Worm (Caenorhabditis elegans) whole organism, young adult: ENCODE measurements around the gene tbx-35.

Experiments
- B0019.2 ChIP-seq: fragments of 200-800 bp; sonication (Bioruptor generic); conservative IDR thresholded peaks from 2 replicates; pipeline ENCODE4 v1.3.6; 2022; ENCODE audit warnings: missing genetic modification reagents, missing genetic modification characterization, missing compliant biosample characterization
- C17E4.6 ChIP-seq: fragments of 200-800 bp; sonication (Bioruptor generic); IDR thresholded peaks from 2 replicates; pipeline ENCODE4 v1.3.6; 2022; ENCODE audit warnings: missing genetic modification reagents, missing genetic modification characterization, missing compliant biosample characterization
- D2030.7 ChIP-seq: fragments of 200-800 bp; sonication (Bioruptor generic); IDR thresholded peaks from 2 replicates; pipeline ENCODE4 v1.3.6; 2022; ENCODE audit warnings: missing genetic modification reagents, missing genetic modification characterization, missing compliant biosample characterization
- F39B2.1 ChIP-seq: fragments of 200-800 bp; sonication (Bioruptor generic); IDR thresholded peaks from 2 replicates; pipeline ENCODE4 v1.3.6; 2022; ENCODE audit warnings: missing genetic modification reagents, missing genetic modification characterization, missing compliant biosample characterization
- F57A8.1 ChIP-seq: fragments of 200-800 bp; sonication (Bioruptor generic); optimal IDR thresholded peaks from 2 replicates; lab custom pipeline; 2018; ENCODE audit warnings: mild to moderate bottlenecking, missing genetic modification characterization, moderate library complexity, missing compliant biosample characterization
- F57C9.4 ChIP-seq: sonication (generic microtip); optimal IDR thresholded peaks from 2 replicates; lab custom pipeline; 2017; ENCODE audit warnings: mild to moderate bottlenecking, missing genetic modification characterization, missing compliant biosample characterization
- T07F8.4 ChIP-seq: sonication (generic microtip); optimal IDR thresholded peaks from 2 replicates; lab custom pipeline; 2016; ENCODE audit warnings: mild to moderate bottlenecking, missing genetic modification characterization, moderate library complexity, missing compliant biosample characterization
- ZK185.1 ChIP-seq: sonication (generic microtip); optimal IDR thresholded peaks from 2 replicates; lab custom pipeline; 2016; ENCODE audit warnings: mild to moderate bottlenecking, missing genetic modification characterization, missing compliant biosample characterization; ENCODE audit not compliant: poor library complexity, severe bottlenecking
- aptf-2 ChIP-seq: fragments of 200-800 bp; sonication (Bioruptor generic); conservative IDR thresholded peaks from 2 replicates; pipeline ENCODE4 v1.3.6; 2022; ENCODE audit warnings: missing genetic modification reagents, missing genetic modification characterization, missing compliant biosample characterization
- atf-7 ChIP-seq: sonication (generic microtip); optimal IDR thresholded peaks from 2 replicates; lab custom pipeline; 2017; ENCODE audit warnings: mild to moderate bottlenecking, missing genetic modification characterization, missing compliant biosample characterization
- attf-3 ChIP-seq: fragments of 200-800 bp; sonication (Bioruptor generic); conservative IDR thresholded peaks from 2 replicates; pipeline ENCODE4 v1.3.6; 2022; ENCODE audit warnings: missing genetic modification reagents, missing genetic modification characterization, missing compliant biosample characterization
- cebp-2 ChIP-seq: fragments of 200-800 bp; sonication (Bioruptor generic); IDR thresholded peaks from 2 replicates; pipeline ENCODE4 v1.3.6; 2022; ENCODE audit warnings: missing genetic modification characterization, missing compliant biosample characterization
- ceh-100 ChIP-seq: fragments of 200-800 bp; sonication (Bioruptor generic); IDR thresholded peaks from 2 replicates; pipeline ENCODE4 v1.3.6; 2022; ENCODE audit warnings: missing genetic modification reagents, missing genetic modification characterization, missing compliant biosample characterization
- ceh-40 ChIP-seq: fragments of 200-800 bp; sonication (Bioruptor generic); IDR thresholded peaks from 2 replicates; pipeline ENCODE4 v1.3.6; 2022; ENCODE audit warnings: missing genetic modification characterization, missing compliant biosample characterization
- dox-1 ChIP-seq: fragments of 200-800 bp; sonication (Bioruptor generic); IDR thresholded peaks from 2 replicates; pipeline ENCODE4 v1.3.6; 2022; ENCODE audit warnings: missing genetic modification reagents, missing genetic modification characterization, missing compliant biosample characterization
- efl-1 ChIP-seq: fragments of 150-350 bp; optimal IDR thresholded peaks from 2 replicates; lab custom pipeline; 2014; ENCODE audit warnings: missing biosample characterization, missing genetic modification reagents, missing genetic modification characterization
- egrh-3 ChIP-seq: fragments of 200-800 bp; sonication (Bioruptor generic); IDR thresholded peaks from 2 replicates; pipeline ENCODE4 v1.3.6; 2022; ENCODE audit warnings: missing genetic modification reagents, missing genetic modification characterization, missing compliant biosample characterization
- ets-4 ChIP-seq: fragments of 200-800 bp; sonication (Bioruptor generic); optimal IDR thresholded peaks from 2 replicates; lab custom pipeline; 2018; ENCODE audit warnings: mild to moderate bottlenecking, missing genetic modification characterization, missing compliant biosample characterization
- fkh-3 ChIP-seq: sonication (generic microtip); optimal IDR thresholded peaks from 2 replicates; lab custom pipeline; 2016; ENCODE audit warnings: mild to moderate bottlenecking, missing genetic modification characterization, missing compliant biosample characterization
- gei-17 ChIP-seq: fragments of 200-800 bp; sonication (Bioruptor generic); optimal IDR thresholded peaks from 2 replicates; lab custom pipeline; 2018; ENCODE audit warnings: mild to moderate bottlenecking, missing genetic modification characterization, missing compliant biosample characterization
- hmg-1.2 ChIP-seq: fragments of 200-800 bp; sonication (Bioruptor generic); IDR thresholded peaks from 2 replicates; pipeline ENCODE4 v1.3.6; 2022; ENCODE audit warnings: missing genetic modification reagents, missing genetic modification characterization, missing compliant biosample characterization
- hrde-1 ChIP-seq: sonication (generic microtip); optimal IDR thresholded peaks from 2 replicates; lab custom pipeline; 2016; ENCODE audit warnings: missing genetic modification characterization, mild to moderate bottlenecking, missing compliant biosample characterization, moderate library complexity, missing genotype, missing genetic modification reagents, borderline replicate concordance
- let-607 ChIP-seq, 2 experiments: fragments of 200-800 bp in 1 of 2; sonication (Bioruptor generic) in 1 of 2; sonication (generic microtip) in 1 of 2; optimal IDR thresholded peaks; 2 replicates each; lab custom pipeline; 2016 to 2018; ENCODE audit warnings: mild to moderate bottlenecking in 2 of 2, missing compliant biosample characterization in 2 of 2, missing genetic modification characterization in 2 of 2, moderate library complexity in 2 of 2, missing genotype in 1 of 2
- lin-35 ChIP-seq, 3 experiments: fragments of 150-350 bp in 2 of 3; sonication (generic microtip) in 1 of 3; optimal IDR thresholded peaks; 2 replicates each; lab custom pipeline; 2014 to 2018; ENCODE audit warnings: missing biosample characterization in 3 of 3, missing genetic modification characterization in 3 of 3, missing genetic modification reagents in 3 of 3
- lin-54 ChIP-seq: fragments of 200-800 bp; sonication (Bioruptor generic); optimal IDR thresholded peaks from 2 replicates; lab custom pipeline; 2018; ENCODE audit warnings: mild to moderate bottlenecking, missing genetic modification characterization, missing compliant biosample characterization
- lsl-1 ChIP-seq: fragments of 200-800 bp; sonication (Bioruptor generic); optimal IDR thresholded peaks from 2 replicates; lab custom pipeline; 2018; ENCODE audit warnings: mild to moderate bottlenecking, missing genetic modification characterization, moderate library complexity, missing compliant biosample characterization
- madf-8 ChIP-seq: fragments of 200-800 bp; sonication (Bioruptor generic); conservative IDR thresholded peaks from 2 replicates; pipeline ENCODE4 v1.3.6; 2022; ENCODE audit warnings: missing genetic modification reagents, missing genetic modification characterization, missing compliant biosample characterization
- nfya-1 ChIP-seq: sonication (generic microtip); optimal IDR thresholded peaks from 2 replicates; lab custom pipeline; 2017; ENCODE audit warnings: antibody characterized with exemption, missing compliant biosample characterization, missing genetic modification characterization, borderline replicate concordance; ENCODE audit not compliant: insufficient read depth
- nfya-2 ChIP-seq: fragments of 200-800 bp; sonication (Bioruptor generic); IDR thresholded peaks from 2 replicates; pipeline ENCODE4 v1.3.6; 2022; ENCODE audit warnings: missing genetic modification reagents, missing genetic modification characterization, missing compliant biosample characterization
- nfyb-1 ChIP-seq: fragments of 200-800 bp; sonication (Bioruptor generic); IDR thresholded peaks from 2 replicates; pipeline ENCODE4 v1.3.6; 2022; ENCODE audit warnings: missing genetic modification reagents, missing genetic modification characterization, missing compliant biosample characterization
- nhr-179 ChIP-seq: sonication (generic microtip); optimal IDR thresholded peaks from 2 replicates; lab custom pipeline; 2016; ENCODE audit warnings: mild to moderate bottlenecking, missing genetic modification characterization, missing compliant biosample characterization
- nhr-80 ChIP-seq: sonication (generic microtip); optimal IDR thresholded peaks from 2 replicates; lab custom pipeline; 2016; ENCODE audit warnings: missing genetic modification characterization, missing compliant biosample characterization
- pha-4 ChIP-seq: fragments of 150-350 bp; sonication (generic microtip); optimal IDR thresholded peaks from 2 replicates; lab custom pipeline; 2014; ENCODE audit warnings: missing biosample characterization, missing genetic modification reagents, missing genetic modification characterization
- rpc-1 ChIP-seq, 2 experiments: fragments of 150-350 bp in 1 of 2; sonication (generic microtip) in 1 of 2; optimal IDR thresholded peaks; 2 replicates each; lab custom pipeline; 2014 to 2018; ENCODE audit warnings: missing biosample characterization in 1 of 2, missing genetic modification characterization in 1 of 2, missing genetic modification reagents in 1 of 2, missing genotype in 1 of 2
- snpc-3.4 ChIP-seq: sonication (generic microtip); optimal IDR thresholded peaks from 2 replicates; lab custom pipeline; 2017; ENCODE audit warnings: missing genetic modification characterization, mild to moderate bottlenecking, missing compliant biosample characterization, antibody characterized with exemption, moderate library complexity, missing genotype, missing genetic modification reagents
- unc-130 ChIP-seq: sonication (generic microtip); optimal IDR thresholded peaks from 2 replicates; lab custom pipeline; 2016; ENCODE audit warnings: missing genetic modification reagents, missing genetic modification characterization, missing compliant biosample characterization
- unc-62 ChIP-seq: fragments of 150-350 bp; optimal IDR thresholded peaks from 2 replicates; lab custom pipeline; 2014; ENCODE audit warnings: missing biosample characterization, missing genetic modification reagents, missing genetic modification characterization
- ztf-6 ChIP-seq: fragments of 200-800 bp; sonication (Bioruptor generic); IDR thresholded peaks from 2 replicates; pipeline ENCODE4 v1.3.6; 2022; ENCODE audit warnings: missing genetic modification reagents, missing genetic modification characterization, missing compliant biosample characterization

Gene tbx-35

DNA sequence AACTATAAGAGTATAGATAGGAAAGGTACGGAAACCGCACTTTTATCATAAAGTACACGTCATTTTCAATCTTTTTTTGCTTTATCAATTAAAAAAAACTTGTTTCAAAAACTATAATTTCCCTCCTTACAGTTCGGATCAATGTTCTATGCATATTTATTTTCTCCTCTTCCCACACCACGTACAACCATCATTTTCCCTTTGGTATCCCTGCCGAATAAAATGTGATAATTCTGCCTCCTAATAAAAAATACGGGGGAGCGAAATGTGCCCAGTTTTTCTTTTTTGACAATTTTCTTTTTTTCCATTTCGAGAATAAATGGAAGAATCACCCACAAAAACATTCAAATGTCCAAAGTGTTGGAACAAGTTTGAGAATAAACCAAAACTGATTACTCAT, 9.7 kb downstream of the tbx-35 start, which contains the start of gene ZK177.3:
ZK177.3 (plus strand) TSS at position 301 of the 400 bp plus-strand sequence.
- TF ChIP-seq nfyb-1 (GFP tag; lab: Robert Waterston, UW) = no peak
- TF ChIP-seq snpc-3.4 (tag; lab: Kevin White, UChicago) = no peak
- TF ChIP-seq C17E4.6 (GFP tag; lab: Robert Waterston, UW) = no peak
- TF ChIP-seq T07F8.4 (tag; lab: Kevin White, UChicago) = no peak
- TF ChIP-seq lin-35 (GFP tag; optimal IDR thresholded peaks at IDR 0.05; lab: Kevin White, UChicago) = no peak
- TF ChIP-seq ZK185.1 (tag; lab: Kevin White, UChicago) = no peak
- no peak for TF ChIP-seq efl-1 (GFP tag; lab: Kevin White, UChicago)
- no peak for TF ChIP-seq ceh-100
- no peak for TF ChIP-seq madf-8 (GFP tag; lab: Robert Waterston, UW)
- TF ChIP-seq F39B2.1 (GFP tag; lab: Robert Waterston, UW) = no peak
- no peak for TF ChIP-seq hmg-1.2 (GFP tag; lab: Robert Waterston, UW)

DNA sequence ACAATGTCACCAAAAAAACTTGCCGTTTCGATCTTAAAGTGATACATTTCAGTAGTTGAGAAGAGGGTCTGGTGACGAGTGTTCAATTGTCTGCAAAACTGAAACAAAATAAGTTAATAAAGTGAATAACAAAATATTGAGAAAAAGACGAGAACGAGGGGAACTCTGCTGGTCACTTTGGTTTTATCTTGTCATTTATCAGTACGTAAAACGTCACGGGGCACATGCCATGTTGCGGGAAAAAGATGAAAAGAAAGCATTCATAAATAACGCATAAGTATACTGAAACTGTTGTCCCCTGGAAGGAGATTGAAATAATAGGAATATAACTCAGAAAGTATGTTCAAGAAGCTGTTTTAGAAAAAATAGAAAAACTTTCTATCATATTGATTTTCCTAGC, 10.4 kb downstream of the tbx-35 start, which contains the start of gene sahd-1:
sahd-1 (minus strand) TSS at position 100 of the 400 bp plus-strand sequence.
- TF ChIP-seq B0019.2 (GFP tag; lab: Robert Waterston, UW) (no peak), gei-17 (GFP tag; lab: Kevin White, UChicago) (no peak), nhr-80 (peak; percentile 24), D2030.7 (GFP tag; lab: Robert Waterston, UW) (no peak), aptf-2 (GFP tag; lab: Robert Waterston, UW) (no peak), nfya-1 (tag; lab: Kevin White, UChicago) (no peak), ets-4 (no peak)
- TF ChIP-seq, all 124 proteins: peak for 1

DNA sequence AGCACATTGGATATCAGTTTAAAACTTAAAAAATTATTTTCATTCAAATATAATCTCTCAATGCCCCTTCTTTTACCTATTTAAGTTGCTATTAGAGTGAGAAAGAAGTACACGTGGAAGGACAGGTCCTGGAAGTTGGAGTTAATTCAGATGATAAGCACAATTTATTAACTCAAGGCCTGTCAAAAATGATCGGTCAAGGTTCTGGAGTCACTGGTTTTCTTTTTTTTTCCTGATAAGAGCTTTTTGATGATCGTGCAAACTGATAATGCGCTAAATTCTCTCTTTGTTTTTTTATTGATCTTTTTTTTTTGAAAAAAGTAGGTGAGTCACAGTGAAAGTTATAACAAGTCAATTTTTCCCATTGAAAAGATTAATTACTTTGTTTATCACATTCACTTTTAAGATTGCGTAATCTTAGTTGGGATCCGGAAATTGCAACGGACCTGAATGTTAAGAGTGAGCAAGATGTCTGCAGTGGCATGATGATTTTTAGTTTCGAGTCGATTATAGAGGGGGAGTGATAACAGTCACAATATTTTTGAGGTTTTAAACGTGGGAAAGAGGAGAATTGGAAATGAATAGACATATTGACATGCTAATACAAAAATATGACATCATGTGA, 12.6 kb downstream of the tbx-35 start:
- TF ChIP-seq lsl-1 (no peak), snpc-3.4 (tag; lab: Kevin White, UChicago) (no peak), ztf-6 (GFP tag; lab: Robert Waterston, UW) (no peak), atf-7 (tag; lab: Kevin White, UChicago) (peak; percentile 78), nhr-80 (peak; percentile 90), nfya-2 (no peak), unc-62 (GFP tag; lab: Kevin White, UChicago) (peak; percentile 34), efl-1 (GFP tag; lab: Kevin White, UChicago) (no peak), let-607 (tag; optimal IDR thresholded peaks at IDR 0.05; lab: Kevin White, UChicago) (peak; percentile 88 to 93), cebp-2 (no peak)

DNA sequence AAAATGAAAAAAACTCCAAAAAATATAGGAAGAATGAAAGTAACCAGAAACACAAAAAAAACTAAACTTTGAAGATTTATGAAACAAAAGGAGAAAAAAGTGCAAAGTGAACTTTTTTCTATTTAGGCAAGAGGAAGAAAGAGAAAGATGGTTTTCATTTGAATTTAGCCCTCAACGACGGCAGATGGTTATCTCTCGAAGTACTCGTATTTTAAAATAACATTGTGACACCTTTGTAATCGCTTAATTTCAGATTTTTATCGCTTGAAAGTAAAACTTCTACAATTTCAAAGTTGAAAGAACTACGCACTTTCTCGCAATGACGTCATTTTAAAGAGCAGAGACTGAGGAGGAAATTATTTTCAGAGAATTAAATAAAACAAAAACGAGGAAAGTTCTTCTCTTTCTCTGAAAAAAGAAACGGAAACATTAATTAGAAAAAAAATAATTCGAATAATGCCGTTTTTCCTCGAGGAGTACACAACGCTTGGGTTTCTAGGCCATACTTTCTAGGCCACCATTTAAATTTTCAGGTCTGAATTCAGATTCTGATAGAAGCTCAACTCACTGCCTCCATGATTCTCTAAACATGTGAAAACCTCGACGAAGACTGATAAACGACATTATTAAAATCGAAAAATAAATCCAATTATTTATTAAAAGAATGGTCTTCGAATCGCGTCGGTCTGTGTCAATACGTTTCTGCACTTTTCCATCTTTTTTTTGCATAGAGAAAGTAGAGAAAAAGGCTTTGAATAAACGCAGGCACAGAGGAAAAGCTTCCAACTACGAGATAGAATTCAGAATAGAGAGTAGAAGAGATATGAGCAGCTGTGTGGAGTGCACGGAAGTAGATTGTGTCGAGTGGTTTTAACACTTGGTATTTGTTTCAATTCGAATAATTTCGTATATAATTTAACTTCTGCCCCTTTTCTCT, 13.5 kb downstream of the tbx-35 start:
- TF ChIP-seq fkh-3 (tag; lab: Kevin White, UChicago) (no peak), ZK185.1 (tag; lab: Kevin White, UChicago) (peak; percentile 65), attf-3 (GFP tag; lab: Robert Waterston, UW) (no peak), egrh-3 (no peak), pha-4 (tag; lab: Kevin White, UChicago) (no peak), lin-54 (peak; percentile 4), nhr-80 (no peak), F57A8.1 (GFP tag; lab: Kevin White, UChicago) (no peak), dox-1 (GFP tag; lab: Robert Waterston, UW) (0 out of 2 replicates have a peak, but pooled peaks have one; percentile 39), rpc-1 (optimal IDR thresholded peaks at IDR 0.05; lab: Kevin White, UChicago) (no peak), rpc-1 (tag; optimal IDR thresholded peaks at IDR 0.05; lab: Kevin White, UChicago) (no peak), unc-130 (GFP tag; lab: Kevin White, UChicago) (peak; percentile 57), atf-7 (tag; lab: Kevin White, UChicago) (peak; percentile 16), ceh-40 (GFP tag; lab: Robert Waterston, UW) (no peak), F57C9.4 (tag; lab: Kevin White, UChicago) (no peak), nhr-179 (tag; lab: Kevin White, UChicago) (no peak), hrde-1 (tag; lab: Kevin White, UChicago) (no peak), C17E4.6 (GFP tag; lab: Robert Waterston, UW) (no peak)
